Fruit fly (Drosophila melanogaster) whole organism, adult: Measurements from ENCODE around the gene pros.

Experiments used
- CG11617 ChIP-seq: fragments of 200-800 bp; sonication (Bioruptor generic); optimal IDR thresholded peaks from 2 replicates; lab custom pipeline; 2017; ENCODE audit warnings: mild to moderate bottlenecking, missing biosample characterization, missing genetic modification reagents, missing genetic modification characterization
- CG12768 ChIP-seq: fragments of 200-800 bp; sonication (Bioruptor generic); optimal IDR thresholded peaks from 2 replicates; lab custom pipeline; 2017; ENCODE audit warnings: missing biosample characterization, missing genetic modification characterization, mild to moderate bottlenecking, moderate library complexity, missing genetic modification reagents
- CG14711 ChIP-seq: fragments of 200-800 bp; sonication (Bioruptor generic); optimal IDR thresholded peaks from 2 replicates; lab custom pipeline; 2018; ENCODE audit warnings: missing biosample characterization, mild to moderate bottlenecking, missing genetic modification characterization, moderate library complexity
- CG1620 ChIP-seq: fragments of 200-800 bp; sonication (Bioruptor generic); optimal IDR thresholded peaks from 2 replicates; lab custom pipeline; 2016; ENCODE audit warnings: missing biosample characterization, missing genetic modification characterization
- CG33017 ChIP-seq: fragments of 200-800 bp; sonication (Bioruptor generic); optimal IDR thresholded peaks from 2 replicates; lab custom pipeline; 2018; ENCODE audit warnings: missing biosample characterization, mild to moderate bottlenecking, missing genetic modification characterization, moderate library complexity
- CG5204 ChIP-seq: fragments of 200-800 bp; sonication (Bioruptor generic); optimal IDR thresholded peaks from 2 replicates; lab custom pipeline; 2016; ENCODE audit warnings: missing biosample characterization, missing genetic modification characterization
- CG7045 ChIP-seq: fragments of 200-800 bp; sonication (Bioruptor generic); optimal IDR thresholded peaks from 2 replicates; lab custom pipeline; 2017; ENCODE audit warnings: missing biosample characterization, mild to moderate bottlenecking, missing genetic modification characterization
- Clk ChIP-seq: fragments of 200-800 bp; sonication (Bioruptor generic); optimal IDR thresholded peaks from 2 replicates; lab custom pipeline; 2017; ENCODE audit warnings: missing biosample characterization, missing genetic modification characterization
- Crg-1 ChIP-seq: fragments of 200-800 bp; sonication (Bioruptor generic); optimal IDR thresholded peaks from 2 replicates; lab custom pipeline; 2016; ENCODE audit warnings: missing biosample characterization, missing genetic modification characterization
- Hr96 ChIP-seq: fragments of 200-800 bp; sonication (Bioruptor generic); optimal IDR thresholded peaks from 2 replicates; lab custom pipeline; 2016; ENCODE audit warnings: missing biosample characterization, missing genetic modification characterization
- bab1 ChIP-seq: fragments of 200-800 bp; sonication (Bioruptor generic); optimal IDR thresholded peaks from 3 replicates; lab custom pipeline; 2019; ENCODE audit warnings: missing biosample characterization, mild to moderate bottlenecking, missing genetic modification characterization, moderate library complexity
- cic ChIP-seq: fragments of 200-800 bp; sonication (Bioruptor generic); optimal IDR thresholded peaks from 2 replicates; lab custom pipeline; 2017; ENCODE audit warnings: missing biosample characterization, mild to moderate bottlenecking, missing genetic modification characterization, moderate library complexity
- kay ChIP-seq: fragments of 200-800 bp; sonication (Bioruptor generic); peaks from one replicate; lab custom pipeline; 2016; ENCODE audit warnings: missing biosample characterization, missing genetic modification characterization, borderline replicate concordance
- ovo ChIP-seq: fragments of 200-800 bp; sonication (Bioruptor generic); optimal IDR thresholded peaks from 2 replicates; lab custom pipeline; 2016; ENCODE audit warnings: missing biosample characterization, missing genetic modification characterization
- pad ChIP-seq: fragments of 200-800 bp; sonication (Bioruptor generic); optimal IDR thresholded peaks from 3 replicates; lab custom pipeline; 2017; ENCODE audit warnings: missing biosample characterization, missing genetic modification characterization, mild to moderate bottlenecking, moderate library complexity, missing genetic modification reagents
- toe ChIP-seq: fragments of 200-800 bp; sonication (Bioruptor generic); optimal IDR thresholded peaks from 2 replicates; lab custom pipeline; 2016; ENCODE audit warnings: missing biosample characterization, missing genetic modification characterization

The pros gene

DNA sequence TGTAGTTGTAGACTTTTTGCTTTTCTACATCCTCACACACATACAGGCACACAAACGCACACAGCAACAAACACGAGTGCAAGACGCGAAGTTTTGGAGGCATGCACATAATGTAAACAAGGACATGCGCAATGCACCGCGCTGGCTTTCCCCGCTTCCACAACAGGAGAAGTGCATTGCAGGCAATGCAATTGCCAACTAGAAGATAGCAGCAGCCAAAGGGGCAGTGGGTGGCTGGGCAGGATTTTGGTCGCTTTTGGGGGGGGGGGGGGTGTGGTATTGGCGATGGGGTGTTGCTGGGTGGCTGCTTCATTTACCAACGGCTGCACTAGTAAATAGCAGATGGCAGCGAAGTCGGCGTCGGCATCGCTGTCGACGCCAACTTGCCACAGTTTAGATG, 2.4 kb downstream of the pros start:
- TF ChIP-seq CG33017 (no peak), pad (GFP tag; lab: Kevin White, UChicago) (peak; percentile 91)

DNA sequence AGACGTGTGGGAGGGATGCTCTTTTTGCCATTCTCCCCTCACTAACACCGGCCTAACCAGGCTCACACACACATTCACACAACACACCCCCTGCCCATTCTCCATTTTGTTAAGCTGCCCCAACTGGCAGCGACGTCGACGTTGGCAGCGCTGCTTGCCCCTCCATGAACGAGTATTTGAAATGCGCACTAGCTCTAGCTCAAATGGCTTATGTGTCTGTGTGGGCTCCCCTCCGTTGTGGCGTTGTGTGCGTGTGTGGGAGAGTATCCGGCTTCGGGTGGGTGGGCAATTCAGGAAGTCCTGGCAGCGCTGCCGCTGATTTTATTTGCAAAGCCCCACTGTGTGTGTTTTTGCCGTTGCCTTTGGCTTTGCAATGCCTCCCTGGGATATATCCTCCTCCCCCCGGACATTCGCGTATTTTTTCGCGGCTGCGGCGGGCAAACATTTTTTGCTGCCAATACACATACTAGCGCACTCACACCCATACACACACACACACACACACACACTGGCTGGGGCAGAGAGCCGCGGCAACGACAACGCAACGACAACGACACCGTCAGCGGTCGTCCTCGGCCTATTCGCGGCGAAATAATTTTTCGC, 6.1 kb downstream of the pros start:
- no peak for TF ChIP-seq toe (GFP tag; lab: Kevin White, UChicago)
- peak; percentile 94 for TF ChIP-seq pad (GFP tag; lab: Kevin White, UChicago)

DNA sequence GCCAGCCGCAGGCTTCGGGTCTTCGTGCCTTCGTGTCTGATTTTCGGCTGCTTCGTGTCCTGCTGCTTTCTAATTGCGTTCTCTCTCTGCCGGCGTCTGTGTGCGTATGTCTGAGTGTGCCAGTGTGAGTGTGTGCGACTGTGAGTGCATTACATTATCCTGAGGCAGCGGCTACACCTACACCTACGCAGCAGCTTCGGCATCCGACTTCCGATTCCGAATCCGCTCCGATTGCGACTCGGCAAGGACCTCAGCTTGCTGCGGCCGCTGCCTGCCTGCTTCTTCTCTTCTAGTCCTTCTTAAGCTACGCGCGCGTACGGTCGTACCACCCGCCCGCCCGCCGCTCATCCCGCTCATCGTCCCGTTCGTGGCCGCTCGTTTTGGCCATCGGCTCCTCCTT, 7.5 kb downstream of the pros start:
- peak; percentile 36 for TF ChIP-seq pad (GFP tag; lab: Kevin White, UChicago)
- TF ChIP-seq toe (GFP tag; lab: Kevin White, UChicago), result no peak

DNA sequence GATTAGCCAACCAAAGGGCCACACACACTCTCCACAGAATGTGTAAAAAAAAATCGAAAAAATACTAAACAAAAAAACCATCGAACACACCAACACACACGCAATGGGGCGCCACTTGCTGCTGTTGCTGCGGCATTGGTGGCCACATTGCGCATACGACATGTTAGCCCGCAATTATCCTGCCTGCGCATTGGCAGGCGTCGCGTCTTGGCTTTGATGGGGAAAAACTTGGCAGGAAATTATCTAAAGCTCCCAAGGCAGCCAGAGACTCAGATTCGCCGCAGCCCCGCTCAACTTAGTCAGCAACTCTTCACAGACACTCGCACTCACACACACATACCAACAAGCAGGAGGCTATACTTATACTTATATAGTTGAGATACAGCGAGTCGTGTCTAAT, 8.8 kb downstream of the pros start:
- TF ChIP-seq Crg-1 (GFP tag; lab: Kevin White, UChicago), result no peak
- peak; percentile 53 for TF ChIP-seq pad (GFP tag; lab: Kevin White, UChicago)
- peak; percentile 27 for TF ChIP-seq kay

DNA sequence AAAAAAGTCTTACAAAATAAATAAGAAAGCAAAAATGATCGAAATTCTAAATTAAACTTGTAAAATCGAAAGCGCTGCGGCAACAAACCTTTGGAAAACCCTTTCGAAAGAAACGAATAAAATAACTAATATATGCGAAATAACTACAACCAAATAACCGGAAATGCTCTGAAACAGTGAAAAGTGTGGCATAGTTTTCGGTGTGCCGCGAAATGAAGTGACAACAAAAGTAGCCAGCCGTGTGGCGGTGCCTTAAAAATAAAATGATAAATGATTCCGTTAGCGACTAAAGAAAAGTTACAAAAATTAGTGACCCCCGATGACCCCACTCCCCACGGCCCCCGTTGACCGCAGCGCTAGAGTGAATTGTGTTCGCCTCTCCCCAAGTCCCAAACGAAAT, 10.0 kb downstream of the pros start:
- TF ChIP-seq CG12768 (GFP tag; lab: Kevin White, UChicago) (no peak), Hr96 (GFP tag; lab: Kevin White, UChicago) (no peak), kay (no peak)

DNA sequence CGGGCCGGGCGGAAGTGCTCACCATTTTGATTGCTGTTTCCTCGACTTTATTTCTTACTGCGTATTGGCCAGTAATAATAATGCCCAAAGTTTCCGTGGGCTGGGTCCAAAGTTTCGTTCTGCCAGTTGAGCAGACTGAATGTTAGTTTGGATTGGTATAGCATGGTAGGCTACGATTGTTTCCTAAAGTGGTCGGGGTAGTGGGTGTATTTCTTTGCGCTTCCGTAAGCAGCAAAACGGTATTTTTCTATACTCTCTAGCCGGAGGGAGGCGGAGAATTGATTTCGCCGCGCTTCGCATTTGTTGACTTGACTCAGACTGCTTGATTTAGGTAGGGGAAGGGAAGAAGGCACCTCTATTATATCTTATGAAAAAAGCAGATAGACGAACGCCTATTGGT, 15.2 kb downstream of the pros start:
- TF ChIP-seq CG7045 (no peak), CG5204 (GFP tag; lab: Kevin White, UChicago) (no peak), CG33017 (no peak), cic (GFP tag; lab: Kevin White, UChicago) (no peak), bab1 (GFP tag; lab: Kevin White, UChicago) (no peak), CG11617 (GFP tag; lab: Kevin White, UChicago) (no peak), CG1620 (GFP tag; lab: Kevin White, UChicago) (no peak)

- no peak for TF ChIP-seq CG33017
Measured at dm6 chr3R:11343966-11344365, 15.7 kb downstream of the pros start.

DNA sequence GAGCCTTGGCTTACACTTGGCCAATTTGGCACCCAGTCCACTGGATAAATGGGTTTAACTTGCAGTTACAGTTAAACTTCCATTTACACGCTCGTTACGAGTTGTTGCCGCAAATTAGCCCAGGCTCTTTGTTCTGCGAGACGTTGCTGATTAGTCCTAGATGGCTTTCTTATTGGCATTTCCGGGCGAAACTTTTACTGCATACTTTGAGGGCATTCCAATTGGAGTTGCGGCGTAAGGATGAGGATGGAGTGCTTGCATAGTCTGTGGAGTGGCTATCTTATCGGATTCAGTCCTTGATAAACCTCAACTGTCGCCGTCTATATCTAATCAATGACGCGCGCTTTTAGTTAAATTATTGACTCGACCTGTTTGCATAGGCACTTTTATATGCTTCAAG, 16.6 kb downstream of the pros start:
- TF ChIP-seq kay (peak; percentile 18), CG14711 (tag; lab: Kevin White, UChicago) (no peak)

DNA sequence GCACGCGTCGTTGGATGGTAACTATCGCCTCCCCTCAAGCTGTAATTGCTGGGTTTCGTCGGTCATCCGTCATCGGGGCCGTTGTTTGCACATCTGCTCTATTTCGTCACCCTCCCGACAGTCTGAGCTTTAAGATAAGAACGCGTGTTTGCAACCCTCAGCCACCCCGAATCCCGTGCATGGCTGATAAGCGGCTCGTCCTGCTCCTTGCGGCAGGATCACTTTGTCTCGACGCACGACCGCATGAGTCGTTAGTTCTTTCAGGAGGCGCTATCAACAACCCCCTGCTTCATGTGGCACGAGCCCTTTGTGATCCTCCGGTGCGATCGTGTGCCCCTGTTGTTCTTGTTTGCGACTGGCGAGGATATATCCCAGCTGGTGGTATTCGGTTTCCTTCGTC, 22.5 kb downstream of the pros start:
- TF ChIP-seq CG12768 (GFP tag; lab: Kevin White, UChicago) (no peak), bab1 (GFP tag; lab: Kevin White, UChicago) (no peak), Clk (GFP tag; lab: Kevin White, UChicago) (no peak), kay (no peak), CG7045 (no peak), CG33017 (no peak), CG5204 (GFP tag; lab: Kevin White, UChicago) (no peak), Hr96 (GFP tag; lab: Kevin White, UChicago) (no peak)

dm6 chr3R:11351280-11351679, 23.0 kb downstream of the pros start:
- no peak for TF ChIP-seq Hr96 (GFP tag; lab: Kevin White, UChicago)

DNA sequence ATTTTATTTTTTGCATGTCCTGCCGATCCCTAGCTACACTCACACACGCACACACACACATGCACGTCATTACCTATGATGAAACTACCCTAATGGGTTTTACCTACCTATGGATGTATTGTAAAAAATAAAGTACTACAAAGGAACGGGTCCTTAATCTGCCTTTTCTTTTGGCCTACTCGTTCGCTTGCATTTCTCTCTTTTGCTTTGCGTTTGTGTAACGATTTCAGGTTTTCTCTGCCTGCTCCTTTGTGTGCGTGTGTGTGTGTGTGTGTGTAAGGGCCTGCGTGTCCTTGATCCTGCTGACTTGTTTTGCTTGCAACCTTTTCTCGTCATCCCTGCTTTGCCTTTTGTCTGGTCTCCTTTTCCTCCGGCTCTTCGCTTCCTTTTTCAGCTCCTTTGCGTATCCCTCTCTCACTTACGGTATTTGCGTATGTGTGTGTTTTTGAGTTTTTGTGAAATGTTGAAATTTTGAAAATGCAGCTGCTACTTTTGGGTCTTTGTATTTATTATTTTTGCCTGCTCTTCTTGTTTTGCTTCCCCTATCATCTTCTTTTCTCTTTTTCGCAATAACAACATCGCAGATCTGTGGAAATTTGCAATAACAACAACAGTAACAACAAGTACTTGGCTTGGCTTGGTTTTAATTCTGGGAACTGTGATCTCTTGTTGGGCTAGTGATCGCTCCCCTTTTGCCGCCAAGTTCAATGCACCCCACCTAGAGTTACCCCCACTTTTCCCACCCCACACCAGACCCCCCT, 23.6 kb downstream of the pros start:
- TF ChIP-seq cic (GFP tag; lab: Kevin White, UChicago) (no peak), CG33017 (no peak), ovo (no peak)
